Worm (Caenorhabditis elegans) whole organism, late embryonic: Measurements from ENCODE around the gene srxa-13.

Experiments
- ama-1 ChIP-seq: fragments of 150-350 bp; optimal IDR thresholded peaks from 2 replicates; lab custom pipeline; 2014
- ceh-24 ChIP-seq: sonication (generic microtip); optimal IDR thresholded peaks from 2 replicates; lab custom pipeline; 2016; ENCODE audit warnings: mild to moderate bottlenecking, missing genetic modification characterization, missing compliant biosample characterization
- ceh-30 ChIP-seq: fragments of 150-350 bp; optimal IDR thresholded peaks from 2 replicates; lab custom pipeline; 2014; ENCODE audit warnings: missing biosample characterization, missing genetic modification characterization
- ceh-31 ChIP-seq: sonication (generic microtip); optimal IDR thresholded peaks from 2 replicates; lab custom pipeline; 2016; ENCODE audit warnings: missing genetic modification characterization, missing compliant biosample characterization
- dmd-4 ChIP-seq: sonication (generic microtip); optimal IDR thresholded peaks from 2 replicates; lab custom pipeline; 2016; ENCODE audit warnings: borderline replicate concordance, missing genetic modification characterization, missing compliant biosample characterization
- dve-1 ChIP-seq: sonication (generic microtip); optimal IDR thresholded peaks from 2 replicates; lab custom pipeline; 2017; ENCODE audit warnings: antibody characterized with exemption, mild to moderate bottlenecking, missing genetic modification characterization, missing compliant biosample characterization
- elt-2 ChIP-seq: sonication (generic microtip); optimal IDR thresholded peaks from 2 replicates; lab custom pipeline; 2016; ENCODE audit warnings: missing genetic modification reagents, missing genetic modification characterization, missing compliant biosample characterization
- fkh-10 ChIP-seq: fragments of 150-350 bp; optimal IDR thresholded peaks from 2 replicates; lab custom pipeline; 2014; ENCODE audit warnings: missing biosample characterization, missing genetic modification reagents, missing genetic modification characterization
- nfya-1 ChIP-seq: sonication (generic microtip); optimal IDR thresholded peaks from 2 replicates; lab custom pipeline; 2017; ENCODE audit warnings: missing genetic modification characterization, mild to moderate bottlenecking, missing compliant biosample characterization, antibody characterized with exemption, moderate library complexity
- pag-3 ChIP-seq: sonication (generic microtip); optimal IDR thresholded peaks from 2 replicates; lab custom pipeline; 2016; ENCODE audit warnings: missing compliant biosample characterization, missing genetic modification characterization, borderline replicate concordance
- pha-2 ChIP-seq: sonication (generic microtip); optimal IDR thresholded peaks from 2 replicates; lab custom pipeline; 2017; ENCODE audit warnings: mild to moderate bottlenecking, missing genetic modification characterization, missing compliant biosample characterization
- syd-9 ChIP-seq: sonication (generic microtip); optimal IDR thresholded peaks from 2 replicates; lab custom pipeline; 2016; ENCODE audit warnings: mild to moderate bottlenecking, missing genetic modification characterization, moderate library complexity, missing compliant biosample characterization
- unc-3 ChIP-seq, 2 experiments: fragments of 200-800 bp in 1 of 2; sonication (Bioruptor generic) in 1 of 2; sonication (generic microtip) in 1 of 2; conservative IDR thresholded peaks in 1 of 2; optimal IDR thresholded peaks in 1 of 2; 2 replicates each; pipeline versions ENCODE4 v1.3.6 to Lab custom; 2016 to 2022; ENCODE audit warnings: missing compliant biosample characterization in 2 of 2, missing genetic modification characterization in 2 of 2, missing genetic modification reagents in 1 of 2
- unc-86 ChIP-seq: sonication (generic microtip); optimal IDR thresholded peaks from 2 replicates; lab custom pipeline; 2016; ENCODE audit warnings: missing genetic modification characterization, missing compliant biosample characterization

ce11 chrV:13946385-13947019, 16.9 kb downstream of the srxa-13 start, which contains the start of the genes srx-10 and clec-226:
- no peak for TF ChIP-seq pag-3
- TF ChIP-seq dve-1 (tag; lab: Kevin White, UChicago): no peak
- no peak for TF ChIP-seq unc-3 (GFP tag; conservative IDR thresholded peaks at IDR 0.05; lab: Robert Waterston, UW)
- no peak for TF ChIP-seq unc-3 (tag; optimal IDR thresholded peaks at IDR 0.05; lab: Kevin White, UChicago)
- no peak for TF ChIP-seq ama-1
- no peak for TF ChIP-seq unc-86 (tag; lab: Kevin White, UChicago)
- no peak for TF ChIP-seq fkh-10
- TF ChIP-seq dmd-4 (tag; lab: Kevin White, UChicago): no peak
- TF ChIP-seq pha-2: no peak
- TF ChIP-seq ceh-24 (tag; lab: Kevin White, UChicago): no peak
- no peak for TF ChIP-seq syd-9 (tag; lab: Kevin White, UChicago)
- TF ChIP-seq elt-2 (tag; lab: Kevin White, UChicago): no peak
- no peak for TF ChIP-seq ceh-30 (tag; lab: Kevin White, UChicago)
- TF ChIP-seq nfya-1 (tag; lab: Kevin White, UChicago): no peak
- TF ChIP-seq ceh-31: no peak
